Worm (Caenorhabditis elegans): ENCODE results near the gene rad-23.

ce11 chrII:11657079-11657478, 4.5 kb upstream of the rad-23 start, which contains the start of gene nep-1:
- TF ChIP-seq ama-1 (optimal IDR thresholded peaks at IDR 0.05) (no peak), pha-4 (tag; optimal IDR thresholded peaks at IDR 0.05) (no peak), F13H6.1 (tag; optimal IDR thresholded peaks at IDR 0.05) (no peak), gmeb-2 (tag; optimal IDR thresholded peaks at IDR 0.05) (no peak), nfya-1 (tag; optimal IDR thresholded peaks at IDR 0.05) (no peak), K02D7.2 (tag; optimal IDR thresholded peaks at IDR 0.05) (no peak)

Measured in whole organism, late embryonic.